Worm (Caenorhabditis elegans): ENCODE results near the gene W04G3.10.

W04G3.10 gene

ce11 chrX:11078150-11078549, at the start of gene W04G3.10:
Gene W04G3.10 (minus strand): TSS chrX:11078250.
- TF ChIP-seq unc-55 (GFP tag; optimal IDR thresholded peaks at IDR 0.05), result no peak
- no peak for TF ChIP-seq nhr-10 (tag; optimal IDR thresholded peaks at IDR 0.05)
- no peak for TF ChIP-seq ama-1 (optimal IDR thresholded peaks at IDR 0.05)
- TF ChIP-seq crh-2 (tag; optimal IDR thresholded peaks at IDR 0.05), result no peak
- TF ChIP-seq nhr-129 (tag; optimal IDR thresholded peaks at IDR 0.05), result no peak
- no peak for TF ChIP-seq C34F6.9 (tag; optimal IDR thresholded peaks at IDR 0.05)
- no peak for TF ChIP-seq skn-1 (tag; optimal IDR thresholded peaks at IDR 0.05)
- TF ChIP-seq ztf-1 (GFP tag; conservative IDR thresholded peaks at IDR 0.05), result no peak
- TF ChIP-seq nhr-23 (tag; optimal IDR thresholded peaks at IDR 0.05), result no peak
- no peak for TF ChIP-seq R02D3.7 (tag; optimal IDR thresholded peaks at IDR 0.05)
- TF ChIP-seq ceh-82 (tag; optimal IDR thresholded peaks at IDR 0.05), result no peak
- TF ChIP-seq gmeb-1 (tag; optimal IDR thresholded peaks at IDR 0.05), result no peak
- no peak for TF ChIP-seq sma-9 (GFP tag; optimal IDR thresholded peaks at IDR 0.05)
- TF ChIP-seq sma-9 (tag; optimal IDR thresholded peaks at IDR 0.05), result no peak
- TF ChIP-seq nhr-77 (tag; optimal IDR thresholded peaks at IDR 0.05), result no peak
- no peak for TF ChIP-seq nhr-25 (tag; optimal IDR thresholded peaks at IDR 0.05)
- no peak for TF ChIP-seq nhr-21 (tag; optimal IDR thresholded peaks at IDR 0.05)
- no peak for TF ChIP-seq aly-2 (tag; optimal IDR thresholded peaks at IDR 0.05)
- no peak for TF ChIP-seq Y55F3AM.14 (GFP tag; optimal IDR thresholded peaks at IDR 0.05)

DNA sequence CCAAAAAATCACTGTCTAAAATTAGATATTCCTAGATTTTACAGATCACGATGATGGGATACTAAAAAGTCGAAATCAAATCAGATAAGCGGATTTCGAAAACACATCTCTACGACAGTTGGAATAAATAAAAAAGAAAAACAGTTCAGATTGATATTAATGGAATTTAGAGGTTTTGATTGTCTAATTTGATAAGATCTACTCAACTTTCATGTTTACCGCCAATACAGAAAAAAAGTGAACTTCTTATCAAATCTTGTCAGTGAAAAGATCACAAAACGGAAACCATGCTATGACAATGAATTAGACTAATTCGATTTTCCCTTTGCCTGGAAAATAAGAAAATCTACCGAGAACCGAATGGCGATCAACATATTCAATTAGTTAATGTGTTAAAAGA, 48.2 kb upstream of the W04G3.10 start:
- TF ChIP-seq nhr-237 (tag; optimal IDR thresholded peaks at IDR 0.05), result no peak
- TF ChIP-seq Y55F3AM.14 (GFP tag; optimal IDR thresholded peaks at IDR 0.05), result no peak
- TF ChIP-seq ztf-11 (tag; optimal IDR thresholded peaks at IDR 0.05), result no peak
- TF ChIP-seq elt-3 (tag; optimal IDR thresholded peaks at IDR 0.05), result no peak
- no peak for TF ChIP-seq nhr-11 (tag; optimal IDR thresholded peaks at IDR 0.05)
- TF ChIP-seq mdl-1 (tag; optimal IDR thresholded peaks at IDR 0.05), result no peak
- TF ChIP-seq snpc-4 (tag; optimal IDR thresholded peaks at IDR 0.05), result no peak
- no peak for TF ChIP-seq unc-55 (GFP tag; optimal IDR thresholded peaks at IDR 0.05)
- no peak for TF ChIP-seq ztf-1 (GFP tag; conservative IDR thresholded peaks at IDR 0.05)
- TF ChIP-seq skn-1 (tag; optimal IDR thresholded peaks at IDR 0.05), result no peak
- TF ChIP-seq nhr-25 (tag; optimal IDR thresholded peaks at IDR 0.05), result no peak
- no peak for TF ChIP-seq lin-39 (tag; optimal IDR thresholded peaks at IDR 0.05)
- no peak for TF ChIP-seq lin-13 (GFP tag; optimal IDR thresholded peaks at IDR 0.05)

DNA sequence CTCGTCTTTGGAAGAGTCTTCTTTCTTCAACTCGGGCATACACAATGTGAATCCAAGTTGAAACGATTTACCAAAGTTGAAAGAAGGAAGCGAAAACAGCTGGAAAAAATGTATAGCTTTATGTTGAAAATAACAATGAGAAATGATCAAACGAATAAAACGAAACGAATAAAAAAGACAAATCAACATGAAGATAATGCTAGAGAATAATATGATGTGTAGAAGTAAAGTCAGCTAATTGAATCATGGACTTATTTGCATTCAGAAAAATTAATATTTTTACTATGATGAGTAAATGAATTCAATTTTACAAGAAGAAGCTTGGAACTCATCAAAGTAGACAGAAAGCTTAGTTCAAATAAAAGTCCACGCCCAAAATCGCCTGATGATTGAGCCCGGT, 47.5 kb upstream of the W04G3.10 start, which contains the start of gene alr-1:
TSS of gene alr-1 (minus strand) at position 101 of the 400 bp plus-strand sequence.
- no peak for TF ChIP-seq R02D3.7 (tag; optimal IDR thresholded peaks at IDR 0.05)
- TF ChIP-seq ama-1 (optimal IDR thresholded peaks at IDR 0.05), result no peak
- TF ChIP-seq ztf-11 (tag; optimal IDR thresholded peaks at IDR 0.05), result no peak
- no peak for TF ChIP-seq nhr-11 (tag; optimal IDR thresholded peaks at IDR 0.05)
- TF ChIP-seq blmp-1 (tag; optimal IDR thresholded peaks at IDR 0.05; ENCODE audit: insufficient read depth), result no peak
- no peak for TF ChIP-seq nhr-237 (tag; optimal IDR thresholded peaks at IDR 0.05)
- no peak for TF ChIP-seq lin-11 (tag; optimal IDR thresholded peaks at IDR 0.05)
- TF ChIP-seq unc-39 (tag; optimal IDR thresholded peaks at IDR 0.05), result no peak
- no peak for TF ChIP-seq alr-1 (tag; optimal IDR thresholded peaks at IDR 0.05)
- no peak for TF ChIP-seq C34F6.9 (tag; optimal IDR thresholded peaks at IDR 0.05)
- TF ChIP-seq mbf-1 (tag; optimal IDR thresholded peaks at IDR 0.05), result no peak
- TF ChIP-seq aly-2 (tag; optimal IDR thresholded peaks at IDR 0.05), result no peak
- no peak for TF ChIP-seq sma-3 (GFP tag; optimal IDR thresholded peaks at IDR 0.05)
- TF ChIP-seq nhr-77 (tag; optimal IDR thresholded peaks at IDR 0.05), result no peak
- no peak for TF ChIP-seq nhr-23 (tag; optimal IDR thresholded peaks at IDR 0.05)

ce11 chrX:11123998-11124397, 45.9 kb upstream of the W04G3.10 start:
- no peak for TF ChIP-seq ZK546.5 (tag; optimal IDR thresholded peaks at IDR 0.05)
- no peak for TF ChIP-seq ztf-11 (tag; optimal IDR thresholded peaks at IDR 0.05)
- TF ChIP-seq blmp-1 (tag; optimal IDR thresholded peaks at IDR 0.05; ENCODE audit: insufficient read depth), result no peak
- no peak for TF ChIP-seq elt-3 (tag; optimal IDR thresholded peaks at IDR 0.05)
- no peak for TF ChIP-seq gmeb-1 (tag; optimal IDR thresholded peaks at IDR 0.05)
- no peak for TF ChIP-seq snpc-4 (tag; optimal IDR thresholded peaks at IDR 0.05)
- no peak for TF ChIP-seq aly-2 (tag; optimal IDR thresholded peaks at IDR 0.05)
- TF ChIP-seq unc-62 (GFP tag; optimal IDR thresholded peaks at IDR 0.05), result no peak
- no peak for TF ChIP-seq peb-1 (tag; optimal IDR thresholded peaks at IDR 0.05)
- no peak for TF ChIP-seq nhr-21 (tag; optimal IDR thresholded peaks at IDR 0.05)
- no peak for TF ChIP-seq sma-3 (GFP tag; optimal IDR thresholded peaks at IDR 0.05)
- no peak for TF ChIP-seq R02D3.7 (tag; optimal IDR thresholded peaks at IDR 0.05)
- no peak for TF ChIP-seq lin-39 (tag; optimal IDR thresholded peaks at IDR 0.05)

All from whole organism, L2 larva.